Fruit fly (Drosophila melanogaster) whole organism, embryonic: Measurements from ENCODE around the gene CG13658.

Experiments
- Asciz ChIP-seq: fragments of 200-800 bp; sonication (Bioruptor generic); optimal IDR thresholded peaks from 2 replicates; lab custom pipeline; 2017; ENCODE audit warnings: missing biosample characterization, mild to moderate bottlenecking, missing genetic modification characterization, missing genetic modification reagents
- CG10321 ChIP-seq: fragments of 200-800 bp; sonication (Bioruptor generic); IDR thresholded peaks from 2 replicates; pipeline ENCODE4 v1.3.6; 2022; ENCODE audit warnings: missing biosample characterization, missing genetic modification characterization
- CG11085 ChIP-seq: fragments of 200-800 bp; sonication (Bioruptor generic); IDR thresholded peaks from 2 replicates; pipeline ENCODE4 v1.3.6; 2022; ENCODE audit warnings: missing biosample characterization, missing genetic modification characterization
- CG13296 ChIP-seq: fragments of 200-800 bp; sonication (Bioruptor generic); optimal IDR thresholded peaks from 3 replicates; lab custom pipeline; 2018; ENCODE audit warnings: missing biosample characterization, mild to moderate bottlenecking, missing genetic modification characterization
- CG16779 ChIP-seq: fragments of 200-800 bp; sonication (Bioruptor generic); IDR thresholded peaks from 2 replicates; pipeline ENCODE4 v1.3.6; 2022; ENCODE audit warnings: missing biosample characterization, missing genetic modification characterization
- CG17361 ChIP-seq: fragments of 200-800 bp; sonication (Bioruptor generic); IDR thresholded peaks from 3 replicates; pipeline ENCODE4 v1.3.6; 2022; ENCODE audit warnings: missing biosample characterization, missing genetic modification characterization
- CG17912 ChIP-seq: fragments of 200-800 bp; sonication (Bioruptor generic); optimal IDR thresholded peaks from 2 replicates; lab custom pipeline; 2018; ENCODE audit warnings: missing biosample characterization, mild to moderate bottlenecking, missing genetic modification characterization
- CG1792 ChIP-seq: fragments of 200-800 bp; sonication (Bioruptor generic); optimal IDR thresholded peaks from 2 replicates; lab custom pipeline; 2016; ENCODE audit warnings: missing biosample characterization, missing genetic modification characterization
- CG18619 ChIP-seq: fragments of 200-800 bp; sonication (Bioruptor generic); optimal IDR thresholded peaks from 3 replicates; lab custom pipeline; 2017; ENCODE audit warnings: missing biosample characterization, mild to moderate bottlenecking, missing genetic modification characterization
- CG2116 ChIP-seq: fragments of 200-800 bp; sonication (Bioruptor generic); optimal IDR thresholded peaks from 3 replicates; lab custom pipeline; 2018; ENCODE audit warnings: missing biosample characterization, mild to moderate bottlenecking, missing genetic modification characterization
- CG31365 ChIP-seq: fragments of 200-800 bp; sonication (Bioruptor generic); optimal IDR thresholded peaks from 2 replicates; lab custom pipeline; 2018; ENCODE audit warnings: missing biosample characterization, mild to moderate bottlenecking, missing genetic modification characterization
- CG31441 ChIP-seq: fragments of 200-800 bp; sonication (Bioruptor generic); IDR thresholded peaks from 2 replicates; pipeline ENCODE4 v1.3.6; 2022; ENCODE audit warnings: missing biosample characterization, missing genetic modification characterization
- CG3838 ChIP-seq: fragments of 200-800 bp; sonication (Bioruptor generic); optimal IDR thresholded peaks from 3 replicates; lab custom pipeline; 2016; ENCODE audit warnings: missing biosample characterization, missing genetic modification characterization
- CG6654 ChIP-seq: fragments of 200-800 bp; sonication (Bioruptor generic); optimal IDR thresholded peaks from 2 replicates; lab custom pipeline; 2017; ENCODE audit warnings: missing biosample characterization, mild to moderate bottlenecking, missing genetic modification characterization
- CG6854 ChIP-seq: fragments of 200-800 bp; sonication (Bioruptor generic); optimal IDR thresholded peaks from 3 replicates; lab custom pipeline; 2017; ENCODE audit warnings: missing biosample characterization, mild to moderate bottlenecking, missing genetic modification characterization
- CG7745 ChIP-seq: fragments of 200-800 bp; sonication (Bioruptor generic); optimal IDR thresholded peaks from 2 replicates; lab custom pipeline; 2018; ENCODE audit warnings: missing biosample characterization, mild to moderate bottlenecking, missing genetic modification characterization, moderate library complexity
- CG8765 ChIP-seq: fragments of 200-800 bp; sonication (Bioruptor generic); IDR thresholded peaks from 2 replicates; pipeline ENCODE4 v1.3.6; 2022; ENCODE audit warnings: missing biosample characterization, missing genetic modification characterization
- CG9797 ChIP-seq: fragments of 200-800 bp; sonication (Bioruptor generic); optimal IDR thresholded peaks from 3 replicates; lab custom pipeline; 2018; ENCODE audit warnings: missing biosample characterization, mild to moderate bottlenecking, missing genetic modification characterization
- Dbx ChIP-seq: fragments of 200-800 bp; sonication (Bioruptor generic); IDR thresholded peaks from 3 replicates; pipeline ENCODE4 v1.3.6; 2022; ENCODE audit warnings: missing biosample characterization, missing genetic modification characterization
- Dfd ChIP-seq, 2 experiments: fragments of >200 bp; optimal IDR thresholded peaks; 2 replicates each; lab custom pipeline; 2017; ENCODE audit warnings: missing biosample characterization in 2 of 2, missing genetic modification characterization in 2 of 2
- GATAe ChIP-seq: fragments of 200-800 bp; sonication (Bioruptor generic); conservative IDR thresholded peaks from 2 replicates; pipeline ENCODE4 v1.3.6; 2022; ENCODE audit warnings: missing biosample characterization, missing genetic modification characterization
- HLH54F ChIP-seq: fragments of 200-800 bp; sonication (Bioruptor generic); optimal IDR thresholded peaks from 3 replicates; lab custom pipeline; 2016; ENCODE audit warnings: missing biosample characterization, missing genetic modification characterization
- HLHmδ ChIP-seq: fragments of 200-800 bp; sonication (Bioruptor generic); optimal IDR thresholded peaks from 2 replicates; lab custom pipeline; 2018; ENCODE audit warnings: missing biosample characterization, mild to moderate bottlenecking, missing genetic modification characterization, moderate library complexity
- Hey ChIP-seq: fragments of 200-800 bp; sonication (Bioruptor generic); optimal IDR thresholded peaks from 3 replicates; lab custom pipeline; 2018; ENCODE audit warnings: missing biosample characterization, mild to moderate bottlenecking, missing genetic modification characterization
- Hr3 ChIP-seq: fragments of 200-800 bp; sonication (Bioruptor generic); optimal IDR thresholded peaks from 3 replicates; lab custom pipeline; 2016; ENCODE audit warnings: missing biosample characterization, missing genetic modification characterization
- Lim3 ChIP-seq: fragments of 200-800 bp; sonication (Bioruptor generic); IDR thresholded peaks from 2 replicates; pipeline ENCODE4 v1.3.6; 2022; ENCODE audit warnings: missing biosample characterization, missing genetic modification characterization
- Lpt ChIP-seq: fragments of >200 bp; optimal IDR thresholded peaks from 2 replicates; lab custom pipeline; 2018; ENCODE audit warnings: missing biosample characterization, missing genetic modification characterization
- Med ChIP-seq: fragments of 200-800 bp; sonication (Bioruptor generic); peaks from one replicate; lab custom pipeline; 2016; ENCODE audit warnings: missing biosample characterization, missing genetic modification characterization, mild to moderate bottlenecking, inconsistent platforms, moderate library complexity
- Meics ChIP-seq: fragments of 200-800 bp; sonication (Bioruptor generic); optimal IDR thresholded peaks from 2 replicates; lab custom pipeline; 2017; ENCODE audit warnings: missing biosample characterization, mild to moderate bottlenecking, missing genetic modification characterization
- NFAT ChIP-seq: fragments of 200-800 bp; sonication (Bioruptor generic); IDR thresholded peaks from 2 replicates; pipeline ENCODE4 v1.3.6; 2022; ENCODE audit warnings: missing biosample characterization, missing genetic modification characterization
- Neu2 ChIP-seq: fragments of 200-800 bp; sonication (Bioruptor generic); optimal IDR thresholded peaks from 3 replicates; lab custom pipeline; 2016; ENCODE audit warnings: missing biosample characterization, missing genetic modification characterization, borderline replicate concordance
- Oaz ChIP-seq: fragments of 200-800 bp; sonication (Bioruptor generic); IDR thresholded peaks from 2 replicates; pipeline ENCODE4 v1.3.6; 2022; ENCODE audit warnings: missing biosample characterization, missing genetic modification characterization
- Optix ChIP-seq: fragments of 200-800 bp; sonication (Bioruptor generic); IDR thresholded peaks from 3 replicates; pipeline ENCODE4 v1.3.6; 2022; ENCODE audit warnings: missing biosample characterization, missing genetic modification characterization
- Xbp1 ChIP-seq: fragments of 200-800 bp; sonication (Bioruptor generic); optimal IDR thresholded peaks from 3 replicates; lab custom pipeline; 2016; ENCODE audit warnings: missing biosample characterization, mild to moderate bottlenecking, missing genetic modification characterization
- ash1 ChIP-seq: fragments of 200-800 bp; sonication (Bioruptor generic); optimal IDR thresholded peaks from 2 replicates; lab custom pipeline; 2018; ENCODE audit warnings: missing biosample characterization, mild to moderate bottlenecking, missing genetic modification characterization
- bab2 ChIP-seq: fragments of 200-800 bp; sonication (Bioruptor generic); optimal IDR thresholded peaks from 2 replicates; lab custom pipeline; 2016; ENCODE audit warnings: missing biosample characterization, missing genetic modification characterization
- caup ChIP-seq: fragments of 200-800 bp; sonication (Bioruptor generic); optimal IDR thresholded peaks from 3 replicates; lab custom pipeline; 2017; ENCODE audit warnings: missing biosample characterization, mild to moderate bottlenecking, missing genetic modification characterization, moderate library complexity; ENCODE audit not compliant: severe bottlenecking
- eve ChIP-seq, 2 experiments: fragments of >200 bp; optimal IDR thresholded peaks; 2 replicates each; lab custom pipeline; 2017; ENCODE audit warnings: missing biosample characterization in 2 of 2, missing genetic modification characterization in 2 of 2
- exex ChIP-seq: fragments of 200-800 bp; sonication (Bioruptor generic); optimal IDR thresholded peaks from 4 replicates; lab custom pipeline; 2018; ENCODE audit warnings: missing biosample characterization, mild to moderate bottlenecking, missing genetic modification characterization, moderate library complexity
- fd3F ChIP-seq: fragments of 200-800 bp; sonication (Bioruptor generic); optimal IDR thresholded peaks from 2 replicates; lab custom pipeline; 2018; ENCODE audit warnings: missing biosample characterization, mild to moderate bottlenecking, missing genetic modification characterization, moderate library complexity
- fd96Cb ChIP-seq: fragments of 200-800 bp; sonication (Bioruptor generic); optimal IDR thresholded peaks from 2 replicates; lab custom pipeline; 2018; ENCODE audit warnings: missing biosample characterization, mild to moderate bottlenecking, missing genetic modification characterization, moderate library complexity
- luna ChIP-seq: fragments of 200-800 bp; sonication (Bioruptor generic); optimal IDR thresholded peaks from 2 replicates; lab custom pipeline; 2016; ENCODE audit warnings: missing biosample characterization, missing genetic modification characterization
- nom ChIP-seq: fragments of 200-800 bp; sonication (Bioruptor generic); optimal IDR thresholded peaks from 2 replicates; lab custom pipeline; 2017; ENCODE audit warnings: missing biosample characterization, missing genetic modification characterization, mild to moderate bottlenecking, moderate library complexity, missing genetic modification reagents
- psq ChIP-seq: fragments of 200-800 bp; sonication (Bioruptor generic); optimal IDR thresholded peaks from 2 replicates; lab custom pipeline; 2017; ENCODE audit warnings: missing biosample characterization, missing genetic modification characterization
- ranshi ChIP-seq: fragments of 200-800 bp; sonication (Bioruptor generic); IDR thresholded peaks from 2 replicates; pipeline ENCODE4 v1.3.6; 2022; ENCODE audit warnings: missing biosample characterization, missing genetic modification characterization
- ro ChIP-seq: fragments of 200-800 bp; sonication (Bioruptor generic); IDR thresholded peaks from 2 replicates; pipeline ENCODE4 v1.3.6; 2022; ENCODE audit warnings: missing biosample characterization, missing genetic modification characterization
- row ChIP-seq: fragments of 200-800 bp; sonication (Bioruptor generic); IDR thresholded peaks from 3 replicates; pipeline ENCODE4 v1.3.6; 2022; ENCODE audit warnings: missing biosample characterization, missing genetic modification characterization
- sens ChIP-seq: fragments of 200-800 bp; sonication (Bioruptor generic); peaks from one replicate; lab custom pipeline; 2016; ENCODE audit warnings: missing biosample characterization, missing genetic modification characterization
- slbo ChIP-seq: fragments of 200-800 bp; sonication (Bioruptor generic); IDR thresholded peaks from 2 replicates; pipeline ENCODE4 v1.3.6; 2022; ENCODE audit warnings: missing biosample characterization, missing genetic modification characterization
- ssp ChIP-seq: fragments of 200-800 bp; sonication (Bioruptor generic); IDR thresholded peaks from 2 replicates; pipeline ENCODE4 v1.3.6; 2022; ENCODE audit warnings: missing biosample characterization, missing genetic modification characterization
- vnd ChIP-seq: fragments of 200-800 bp; sonication (Bioruptor generic); IDR thresholded peaks from 3 replicates; pipeline ENCODE4 v1.3.6; 2022; ENCODE audit warnings: missing biosample characterization, missing genetic modification characterization; ENCODE audit not compliant: partially characterized antibody

CG13658 gene

dm6 chr3R:25265589-25266201 lies 21.6 kb upstream of the CG13658 start, which contains the start of the genes GlnRS and RIOK2 (continued):
- TF ChIP-seq CG1792 (GFP tag; lab: Kevin White, UChicago) (no peak), Meics (GFP tag; lab: Kevin White, UChicago) (no peak), GATAe (GFP tag; lab: Robert Waterston, UW) (no peak), Asciz (GFP tag; lab: Kevin White, UChicago) (no peak), vnd (GFP tag; lab: Robert Waterston, UW) (peak; percentile 92), luna (GFP tag; lab: Kevin White, UChicago) (no peak), CG6654 (GFP tag; lab: Kevin White, UChicago) (no peak), Neu2 (GFP tag; lab: Kevin White, UChicago) (peak; percentile 10), CG17912 (GFP tag; lab: Kevin White, UChicago) (peak; percentile 54), ro (no peak), Hey (no peak), CG6854 (no peak), NFAT (no peak; the same call in 1 of the 2 replicates), CG9797 (GFP tag; lab: Kevin White, UChicago) (peak; percentile 94), fd3F (GFP tag; lab: Kevin White, UChicago) (no peak), HLHmδ (GFP tag; lab: Kevin White, UChicago) (no peak), Oaz (GFP tag; lab: Robert Waterston, UW) (no peak), CG17361 (GFP tag; lab: Robert Waterston, UW) (no peak), row (peak; percentile 74), CG13296 (GFP tag; lab: Kevin White, UChicago) (no peak), caup (GFP tag; lab: Kevin White, UChicago) (no peak), CG7745 (tag; lab: Kevin White, UChicago) (no peak), Dfd (GFP tag; optimal IDR thresholded peaks at IDR 0.05; lab: Kevin White, UChicago) (peak in 1 of 2 experiments; percentile 79), CG16779 (GFP tag; lab: Robert Waterston, UW) (no peak), CG10321 (GFP tag; lab: Robert Waterston, UW) (no peak), HLH54F (no peak), nom (GFP tag; lab: Kevin White, UChicago) (no peak), CG31365 (tag; lab: Kevin White, UChicago) (no peak), ash1 (GFP tag; lab: Kevin White, UChicago) (no peak), sens (GFP tag; lab: Kevin White, UChicago) (peak; percentile 71), CG3838 (GFP tag; lab: Kevin White, UChicago) (no peak), psq (GFP tag; lab: Kevin White, UChicago) (no peak), CG8765 (GFP tag; lab: Robert Waterston, UW) (no peak), Med (peak; percentile 78), Dbx (GFP tag; lab: Robert Waterston, UW) (peak; percentile 60; the same call in 2 of the 3 replicates), fd96Cb (no peak), CG18619 (no peak), CG2116 (GFP tag; lab: Kevin White, UChicago) (peak; percentile 85), Xbp1 (GFP tag; lab: Kevin White, UChicago) (peak; percentile 20), Optix (no peak), Hr3 (no peak), ranshi (GFP tag; lab: Robert Waterston, UW) (no peak), exex (tag; lab: Kevin White, UChicago) (no peak), CG11085 (no peak), slbo (peak; percentile 43; the same call in 1 of the 2 replicates), bab2 (no peak), CG31441 (no peak), Lim3 (no peak), eve (GFP tag; optimal IDR thresholded peaks at IDR 0.05; lab: Kevin White, UChicago) (no peak), Lpt (GFP tag; lab: Kevin White, UChicago) (no peak), ssp (GFP tag; lab: Robert Waterston, UW) (peak; percentile 100)
